Worm (Caenorhabditis elegans): ENCODE results near the gene bath-38.

- TF ChIP-seq skn-1 (tag; optimal IDR thresholded peaks at IDR 0.05) = no peak
- TF ChIP-seq egl-5 (tag; optimal IDR thresholded peaks at IDR 0.05) = no peak
- TF ChIP-seq nhr-12 (tag; optimal IDR thresholded peaks at IDR 0.05) = no peak
- TF ChIP-seq unc-39 (tag; optimal IDR thresholded peaks at IDR 0.05) = no peak
- TF ChIP-seq hmg-11 (tag; optimal IDR thresholded peaks at IDR 0.05) = no peak
- TF ChIP-seq tbx-2 (tag; optimal IDR thresholded peaks at IDR 0.05) = no peak
- no peak for TF ChIP-seq ceh-28 (tag; optimal IDR thresholded peaks at IDR 0.05)
- no peak for TF ChIP-seq nhr-76 (tag; optimal IDR thresholded peaks at IDR 0.05)
- TF ChIP-seq ztf-11 (tag; optimal IDR thresholded peaks at IDR 0.05) = no peak
- no peak for TF ChIP-seq pqm-1 (tag; optimal IDR thresholded peaks at IDR 0.05)
- TF ChIP-seq R02D3.7 (tag; optimal IDR thresholded peaks at IDR 0.05) = no peak
These were observed 29.1 kb downstream of the bath-38 start, which contains the start of gene lec-2 for ce11 chrII:10016013-10016412.

Measured in whole organism, L3 larva.